Worm (Caenorhabditis elegans) whole organism, midembryonic: ENCODE results near the gene col-181.

ENCODE experiments used
- T22C8.4 ChIP-seq: fragments of 200-800 bp; sonication (Bioruptor generic); IDR thresholded peaks from 2 replicates; pipeline ENCODE4 v1.3.6; 2022; ENCODE audit warnings: missing genetic modification characterization, missing compliant biosample characterization
- cog-1 ChIP-seq: sonication (generic microtip); optimal IDR thresholded peaks from 2 replicates; lab custom pipeline; 2016; ENCODE audit warnings: missing genetic modification characterization, missing compliant biosample characterization
- flt-1 ChIP-seq: fragments of 200-800 bp; sonication (Bioruptor generic); IDR thresholded peaks from 2 replicates; pipeline ENCODE4 v1.3.6; 2022; ENCODE audit warnings: missing genetic modification characterization, missing compliant biosample characterization
- klf-2 ChIP-seq: fragments of 200-800 bp; sonication (Bioruptor generic); conservative IDR thresholded peaks from 2 replicates; pipeline ENCODE4 v1.3.6; 2022; ENCODE audit warnings: missing genetic modification reagents, missing genetic modification characterization, missing compliant biosample characterization
- med-1 ChIP-seq: sonication (generic microtip); optimal IDR thresholded peaks from 2 replicates; lab custom pipeline; 2017; ENCODE audit warnings: missing genetic modification characterization, mild to moderate bottlenecking, missing compliant biosample characterization, antibody characterized with exemption, missing genetic modification reagents; ENCODE audit not compliant: insufficient read depth
- ref-1 ChIP-seq: fragments of 200-800 bp; sonication (Bioruptor generic); conservative IDR thresholded peaks from 2 replicates; pipeline ENCODE4 v1.3.6; 2022; ENCODE audit warnings: missing genetic modification reagents, missing genetic modification characterization, missing compliant biosample characterization
- tab-1 ChIP-seq: fragments of 200-800 bp; sonication (Bioruptor generic); IDR thresholded peaks from 2 replicates; pipeline ENCODE4 v1.3.6; 2022; ENCODE audit warnings: missing genetic modification characterization, missing compliant biosample characterization
- ztf-23 ChIP-seq: fragments of 200-800 bp; sonication (Bioruptor generic); IDR thresholded peaks from 2 replicates; pipeline ENCODE4 v1.3.6; 2022; ENCODE audit warnings: missing genetic modification reagents, missing genetic modification characterization, missing compliant biosample characterization
- ztf-29 ChIP-seq: fragments of 200-800 bp; sonication (Bioruptor generic); IDR thresholded peaks from 2 replicates; pipeline ENCODE4 v1.3.6; 2022; ENCODE audit warnings: missing genetic modification reagents, missing genetic modification characterization, missing compliant biosample characterization

The col-181 gene

DNA sequence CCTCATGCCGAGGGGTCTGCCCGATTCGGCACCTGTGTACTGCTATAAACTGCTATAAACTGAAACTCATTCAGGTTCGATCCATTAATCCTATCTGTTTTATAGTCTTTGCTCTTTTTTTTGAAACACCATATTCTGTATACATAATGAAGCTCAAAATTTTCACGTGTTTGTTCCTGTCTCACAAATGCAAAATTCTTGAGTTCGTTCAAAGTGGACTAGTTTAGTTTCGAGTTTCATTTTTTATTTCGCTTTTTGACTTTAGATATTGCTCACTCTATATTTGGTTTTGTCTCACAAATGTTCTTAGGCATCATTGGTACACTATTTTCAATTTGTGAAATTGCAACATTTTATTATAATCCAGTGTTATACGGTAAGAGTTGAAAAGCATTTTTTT lies 16.6 kb downstream of the col-181 start, which contains the start of gene lgc-17:
TSS of gene lgc-17 (plus strand) at position 301 of the 400 bp plus-strand sequence.
- no peak for TF ChIP-seq med-1 (GFP tag; lab: Kevin White, UChicago)
- no peak for TF ChIP-seq ztf-29 (GFP tag; lab: Robert Waterston, UW)
- no peak for TF ChIP-seq T22C8.4 (GFP tag; lab: Robert Waterston, UW)
- no peak for TF ChIP-seq ref-1
- no peak for TF ChIP-seq tab-1
- no peak for TF ChIP-seq cog-1 (tag; lab: Kevin White, UChicago)
- no peak for TF ChIP-seq ztf-23
- no peak for TF ChIP-seq flt-1 (GFP tag; lab: Robert Waterston, UW)
- TF ChIP-seq klf-2 (GFP tag; lab: Robert Waterston, UW), result no peak

DNA sequence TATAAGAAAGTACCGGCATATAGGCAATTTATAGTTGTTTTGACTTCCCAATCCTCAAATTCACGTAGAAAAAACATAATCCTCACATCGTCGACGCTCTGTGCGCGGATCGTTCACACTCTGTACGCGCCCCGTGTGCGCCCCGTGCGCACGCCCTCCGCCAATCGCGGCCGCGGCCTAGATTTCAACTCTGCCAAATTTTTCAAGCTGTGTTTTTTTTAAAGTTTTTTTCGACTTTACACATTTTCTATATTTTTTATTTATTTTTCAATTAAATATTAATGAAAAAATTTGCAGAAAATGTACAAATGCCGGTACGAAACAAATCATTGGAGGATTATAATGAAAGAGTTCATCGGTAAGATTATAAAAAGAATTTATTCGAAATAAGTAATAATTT lies 18.4 kb downstream of the col-181 start, which contains the start of gene T01H10.11:
TSS of gene T01H10.11 (plus strand) at position 301 of the 400 bp plus-strand sequence.
- no peak for TF ChIP-seq klf-2 (GFP tag; lab: Robert Waterston, UW)
- TF ChIP-seq ztf-23, result no peak
- no peak for TF ChIP-seq T22C8.4 (GFP tag; lab: Robert Waterston, UW)
- no peak for TF ChIP-seq ref-1
- TF ChIP-seq ztf-29 (GFP tag; lab: Robert Waterston, UW), result no peak
- TF ChIP-seq tab-1, result no peak
- TF ChIP-seq cog-1 (tag; lab: Kevin White, UChicago), result no peak
- TF ChIP-seq med-1 (GFP tag; lab: Kevin White, UChicago), result no peak
- TF ChIP-seq flt-1 (GFP tag; lab: Robert Waterston, UW), result no peak

DNA sequence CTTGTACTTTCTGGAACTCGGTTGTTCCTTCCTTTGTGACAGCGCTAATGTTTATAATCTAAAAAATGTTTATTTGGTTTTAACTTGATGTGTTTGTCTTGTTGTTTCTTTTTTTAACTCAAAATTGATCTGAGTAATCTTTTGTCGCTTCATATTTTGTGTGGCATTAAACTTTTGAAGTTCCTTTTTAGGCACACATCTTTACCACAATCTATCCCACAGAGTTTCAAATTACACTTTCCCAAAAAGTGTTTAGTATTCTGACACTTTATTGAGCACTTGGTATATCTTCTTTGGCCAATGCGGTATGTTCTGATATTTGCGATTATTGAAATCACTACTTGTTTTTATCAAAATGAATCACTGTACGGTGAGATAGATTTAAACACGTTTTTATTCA lies 20.6 kb downstream of the col-181 start, which contains the start of gene lgc-18:
TSS of gene lgc-18 (plus strand) at position 301 of the 400 bp plus-strand sequence.
- TF ChIP-seq cog-1 (tag; lab: Kevin White, UChicago) (no peak), med-1 (GFP tag; lab: Kevin White, UChicago) (no peak), ztf-29 (GFP tag; lab: Robert Waterston, UW) (no peak), klf-2 (GFP tag; lab: Robert Waterston, UW) (no peak), T22C8.4 (GFP tag; lab: Robert Waterston, UW) (no peak), tab-1 (no peak), ztf-23 (no peak), flt-1 (GFP tag; lab: Robert Waterston, UW) (no peak), ref-1 (no peak)

DNA sequence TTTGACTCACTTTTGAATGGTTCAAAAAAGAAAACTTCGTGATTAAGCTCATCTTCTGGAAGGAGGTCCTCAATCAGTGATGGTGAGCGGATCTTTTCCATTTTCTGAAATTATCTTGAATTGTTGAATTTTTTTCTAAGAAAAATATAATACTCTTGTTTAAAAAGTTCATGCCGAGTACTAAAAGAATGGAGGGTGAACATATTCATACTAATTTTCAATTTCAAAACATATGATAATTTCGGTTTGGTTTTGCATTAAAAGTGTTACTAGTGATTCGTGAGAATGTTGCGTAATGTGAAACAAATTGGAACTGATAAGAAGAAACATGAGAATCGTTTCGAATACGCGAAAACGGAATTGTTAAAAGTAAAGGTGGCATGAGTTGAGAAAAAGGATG lies 36.3 kb downstream of the col-181 start, which contains the start of gene lyst-1:
TSS of gene lyst-1 (minus strand) at position 101 of the 400 bp plus-strand sequence.
- TF ChIP-seq ztf-23 (no peak), ref-1 (no peak)

DNA sequence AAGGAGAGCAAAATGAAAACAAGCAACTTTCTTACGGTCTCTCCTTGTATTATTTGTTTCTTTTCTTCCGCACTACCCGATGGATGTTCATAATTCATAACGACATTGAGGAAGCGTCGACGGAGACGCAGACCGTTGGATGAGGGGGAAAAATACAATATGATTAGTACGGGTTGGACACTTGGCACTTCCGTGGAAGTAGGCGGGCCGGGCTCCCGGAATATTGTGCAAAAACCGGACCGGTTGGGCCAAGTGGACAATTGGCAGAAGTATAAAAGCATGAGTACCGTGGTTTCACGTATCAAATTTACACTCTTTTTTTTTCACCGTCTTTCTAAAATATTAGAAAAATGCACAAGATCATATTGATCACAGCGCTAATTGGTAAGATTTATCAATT lies 37.8 kb downstream of the col-181 start, which contains the start of gene M153.3:
TSS of gene M153.3 (plus strand) at position 301 of the 400 bp plus-strand sequence.
- 0 out of 2 replicates have a peak, but pooled peaks have one; percentile 26 for TF ChIP-seq ref-1
- TF ChIP-seq med-1 (GFP tag; lab: Kevin White, UChicago), result no peak
- no peak for TF ChIP-seq cog-1 (tag; lab: Kevin White, UChicago)
- no peak for TF ChIP-seq T22C8.4 (GFP tag; lab: Robert Waterston, UW)
- TF ChIP-seq ztf-29 (GFP tag; lab: Robert Waterston, UW), result no peak

DNA sequence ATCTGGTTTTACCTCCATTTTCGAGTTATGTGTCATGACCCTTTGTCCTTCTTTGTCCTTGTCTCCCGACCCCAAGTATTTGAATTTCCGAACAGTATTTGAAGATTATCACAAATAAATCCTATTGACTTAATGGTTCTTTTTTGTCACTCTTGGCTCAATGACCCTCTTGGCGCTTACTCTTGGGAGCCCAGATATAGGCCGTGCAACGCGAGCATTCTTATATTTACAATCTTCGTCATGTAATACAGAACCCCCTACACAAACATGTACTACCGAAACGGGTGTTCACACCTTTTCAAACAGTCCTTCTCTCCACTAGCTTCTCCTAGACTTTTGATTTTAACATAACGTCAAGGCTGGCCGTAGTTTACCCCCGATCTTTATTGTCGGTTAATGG lies 39.0 kb downstream of the col-181 start, which contains the start of gene M153.5:
TSS of gene M153.5 (plus strand) at position 301 of the 400 bp plus-strand sequence.
- no peak for TF ChIP-seq klf-2 (GFP tag; lab: Robert Waterston, UW)
- no peak for TF ChIP-seq cog-1 (tag; lab: Kevin White, UChicago)
- no peak for TF ChIP-seq flt-1 (GFP tag; lab: Robert Waterston, UW)
- no peak for TF ChIP-seq ztf-23
- TF ChIP-seq ref-1, result no peak
- no peak for TF ChIP-seq T22C8.4 (GFP tag; lab: Robert Waterston, UW)
- no peak for TF ChIP-seq tab-1
- TF ChIP-seq ztf-29 (GFP tag; lab: Robert Waterston, UW), result no peak
- no peak for TF ChIP-seq med-1 (GFP tag; lab: Kevin White, UChicago)

DNA sequence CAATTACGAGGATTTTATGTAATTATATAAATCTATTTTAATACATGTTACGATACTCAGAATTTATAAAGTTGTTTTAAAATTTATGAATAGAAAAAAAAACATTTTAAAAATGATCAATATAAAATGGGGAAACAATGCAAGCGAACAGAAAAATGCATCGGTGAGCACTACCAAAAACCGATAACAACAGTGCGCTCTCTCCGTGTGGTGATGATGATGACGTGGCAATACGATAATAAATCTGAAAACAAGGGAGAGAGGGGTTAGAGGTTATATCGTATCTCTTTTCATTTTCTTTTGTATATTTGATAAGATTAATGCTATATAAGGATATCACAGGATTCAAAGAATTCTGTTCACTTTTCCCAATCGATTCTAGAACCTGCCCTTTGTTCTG lies 41.2 kb downstream of the col-181 start:
- TF ChIP-seq ztf-23, result no peak
- no peak for TF ChIP-seq T22C8.4 (GFP tag; lab: Robert Waterston, UW)
- no peak for TF ChIP-seq ref-1
- TF ChIP-seq klf-2 (GFP tag; lab: Robert Waterston, UW), result no peak
- no peak for TF ChIP-seq ztf-29 (GFP tag; lab: Robert Waterston, UW)
- TF ChIP-seq cog-1 (tag; lab: Kevin White, UChicago), result no peak
- TF ChIP-seq med-1 (GFP tag; lab: Kevin White, UChicago), result no peak
- no peak for TF ChIP-seq flt-1 (GFP tag; lab: Robert Waterston, UW)
- no peak for TF ChIP-seq tab-1

DNA sequence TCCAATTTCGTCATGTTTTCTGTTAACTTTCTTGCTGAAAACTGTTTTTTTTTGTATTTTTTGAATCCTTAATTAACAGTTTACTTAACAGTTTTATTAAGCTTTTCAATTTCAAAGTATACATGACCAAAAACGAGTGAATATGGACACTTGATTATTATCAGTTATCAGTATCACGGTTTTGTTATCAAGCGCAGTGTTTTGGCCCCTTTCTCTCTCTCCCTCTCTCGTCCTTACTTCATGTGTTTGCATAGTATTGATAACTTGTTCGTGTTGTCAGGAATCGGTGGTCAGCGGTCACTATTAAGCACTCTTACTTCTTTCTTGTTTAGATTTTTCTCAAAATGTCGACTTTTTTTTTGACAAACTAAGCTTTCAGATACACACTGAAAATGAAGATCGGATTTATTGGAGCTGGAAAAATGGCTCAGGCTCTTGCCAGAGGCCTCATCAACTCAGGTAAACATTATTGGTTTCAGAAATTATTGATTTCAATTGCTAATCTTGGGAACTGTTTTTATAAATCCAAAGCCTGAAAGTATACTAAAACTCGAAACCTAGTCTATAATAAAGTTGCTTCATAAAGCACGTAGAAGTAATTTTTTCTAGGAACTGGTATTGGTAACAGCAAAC lies 41.8 kb downstream of the col-181 start, which contains the start of gene pycr-1:
TSS of gene pycr-1 (plus strand) at position 380 of the 633 bp plus-strand sequence.
- TF ChIP-seq T22C8.4 (GFP tag; lab: Robert Waterston, UW) (no peak), cog-1 (tag; lab: Kevin White, UChicago) (no peak), ztf-29 (GFP tag; lab: Robert Waterston, UW) (no peak), flt-1 (GFP tag; lab: Robert Waterston, UW) (no peak), klf-2 (GFP tag; lab: Robert Waterston, UW) (no peak), ref-1 (no peak)

DNA sequence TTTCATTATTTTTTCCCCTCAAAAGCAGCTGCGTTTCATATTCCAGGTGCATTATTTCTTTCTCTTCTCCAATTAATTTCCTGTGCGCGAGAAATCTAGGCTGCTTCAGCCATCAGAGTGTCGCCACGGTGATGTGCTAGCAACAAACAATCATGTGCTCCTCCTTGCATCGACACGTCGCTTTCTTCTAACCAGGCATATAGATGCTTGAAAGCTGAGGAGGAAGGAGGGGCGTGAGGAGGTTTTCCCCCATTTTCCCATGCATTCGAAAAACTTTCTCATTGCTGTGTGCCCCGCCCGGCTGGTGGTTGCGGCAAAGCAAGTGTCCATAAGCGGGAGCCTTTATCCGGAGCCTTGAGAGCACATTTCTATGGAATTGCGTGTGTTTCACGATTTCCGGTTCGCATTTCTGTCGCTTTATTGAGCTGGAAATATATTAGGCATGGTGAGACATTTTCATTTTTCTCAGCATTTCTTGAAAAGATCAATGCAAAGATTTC lies 45.0 kb downstream of the col-181 start, which contains the start of gene znf-474:
TSS of gene znf-474 (plus strand) at position 287 of the 500 bp plus-strand sequence.
- no peak for TF ChIP-seq T22C8.4 (GFP tag; lab: Robert Waterston, UW)
- no peak for TF ChIP-seq ztf-23
- TF ChIP-seq tab-1, result no peak
- TF ChIP-seq cog-1 (tag; lab: Kevin White, UChicago), result no peak
- TF ChIP-seq ztf-29 (GFP tag; lab: Robert Waterston, UW), result no peak
- TF ChIP-seq ref-1, result no peak
- no peak for TF ChIP-seq med-1 (GFP tag; lab: Kevin White, UChicago)
